Fruit fly (Drosophila melanogaster) whole organism, embryonic: ENCODE measurements around the gene kat-60L1.
A peak's percentile ranks its signal among the peaks of the same experiment; 100 is the strongest.

ENCODE experiments used
- Awh ChIP-seq: fragments of 200-800 bp; sonication (Bioruptor generic); IDR thresholded peaks from 2 replicates; pipeline ENCODE4, ENCODE4 v1.3.6; 2022; ENCODE audit warnings: missing biosample characterization, missing genetic modification characterization
- Bteb2 ChIP-seq: fragments of 200-800 bp; sonication (Bioruptor generic); optimal IDR thresholded peaks from 2 replicates; lab custom pipeline; 2016; ENCODE audit warnings: missing biosample characterization, missing genetic modification characterization
- CG10209 ChIP-seq: fragments of 200-800 bp; sonication (Bioruptor generic); optimal IDR thresholded peaks from 3 replicates; lab custom pipeline; 2017; ENCODE audit warnings: missing biosample characterization, mild to moderate bottlenecking, missing genetic modification characterization, missing genetic modification reagents
- CG10565 ChIP-seq: fragments of 200-800 bp; sonication (Bioruptor generic); optimal IDR thresholded peaks from 3 replicates; lab custom pipeline; 2016; ENCODE audit warnings: missing biosample characterization, mild to moderate bottlenecking, missing genetic modification characterization
- CG12769 ChIP-seq: fragments of 200-800 bp; sonication (Bioruptor generic); optimal IDR thresholded peaks from 2 replicates; lab custom pipeline; 2019; ENCODE audit warnings: missing biosample characterization, mild to moderate bottlenecking, missing genetic modification characterization, moderate library complexity
- CG13775 ChIP-seq: fragments of 200-800 bp; sonication (Bioruptor generic); optimal IDR thresholded peaks from 3 replicates; lab custom pipeline; 2017; ENCODE audit warnings: missing biosample characterization, mild to moderate bottlenecking, missing genetic modification characterization
- CG15073 ChIP-seq: fragments of 200-800 bp; sonication (Bioruptor generic); optimal IDR thresholded peaks from 2 replicates; lab custom pipeline; 2016; ENCODE audit warnings: missing biosample characterization, missing genetic modification characterization
- CG18011 ChIP-seq: fragments of 200-800 bp; sonication (Bioruptor generic); optimal IDR thresholded peaks from 2 replicates; lab custom pipeline; 2017; ENCODE audit warnings: missing biosample characterization, missing genetic modification characterization, mild to moderate bottlenecking, moderate library complexity, missing genotype
- CG3065 ChIP-seq: fragments of 200-800 bp; sonication (Bioruptor generic); optimal IDR thresholded peaks from 2 replicates; lab custom pipeline; 2016; ENCODE audit warnings: missing biosample characterization, missing genetic modification characterization
- CG34422 ChIP-seq: fragments of 200-800 bp; sonication (Bioruptor generic); IDR thresholded peaks from 3 replicates; pipeline ENCODE4 v1.3.6; 2022; ENCODE audit warnings: missing biosample characterization, missing genetic modification characterization
- CG3838 ChIP-seq: fragments of 200-800 bp; sonication (Bioruptor generic); optimal IDR thresholded peaks from 3 replicates; lab custom pipeline; 2016; ENCODE audit warnings: missing biosample characterization, missing genetic modification characterization
- CG4404 ChIP-seq: fragments of 200-800 bp; sonication (Bioruptor generic); IDR thresholded peaks from 2 replicates; pipeline ENCODE4 v1.3.6; 2022; ENCODE audit warnings: missing biosample characterization, missing genetic modification characterization
- CG6689 ChIP-seq: fragments of 200-800 bp; sonication (Bioruptor generic); IDR thresholded peaks from 2 replicates; pipeline ENCODE4 v1.3.6; 2022; ENCODE audit warnings: missing biosample characterization, missing genetic modification characterization
- D ChIP-seq, 2 experiments: fragments of 200-800 bp in 1 of 2; fragments of >200 bp in 1 of 2; sonication (Bioruptor generic) in 1 of 2; optimal IDR thresholded peaks; 2 replicates in 1 of 2; 3 replicates in 1 of 2; lab custom pipeline; 2017; ENCODE audit warnings: mild to moderate bottlenecking in 1 of 2, missing biosample characterization in 1 of 2, missing genetic modification characterization in 1 of 2, missing genetic modification reagents in 1 of 2
- Deaf1 ChIP-seq: fragments of 200-800 bp; optimal IDR thresholded peaks from 3 replicates; lab custom pipeline; 2019; ENCODE audit warnings: missing biosample characterization, mild to moderate bottlenecking, missing genetic modification characterization, moderate library complexity
- Dp ChIP-seq: fragments of 200-800 bp; sonication (Bioruptor generic); optimal IDR thresholded peaks from 2 replicates; lab custom pipeline; 2018; ENCODE audit warnings: missing biosample characterization, mild to moderate bottlenecking, missing genetic modification characterization, moderate library complexity
- Dref ChIP-seq: fragments of 200-800 bp; sonication (Bioruptor generic); IDR thresholded peaks from 2 replicates; pipeline ENCODE4 v1.3.6; 2022; ENCODE audit warnings: missing biosample characterization, missing genetic modification characterization
- Elba2 ChIP-seq: fragments of 200-800 bp; sonication (Bioruptor generic); optimal IDR thresholded peaks from 3 replicates; lab custom pipeline; 2016; ENCODE audit warnings: missing biosample characterization, missing genetic modification characterization
- HLH54F ChIP-seq: fragments of 200-800 bp; sonication (Bioruptor generic); optimal IDR thresholded peaks from 3 replicates; lab custom pipeline; 2016; ENCODE audit warnings: missing biosample characterization, missing genetic modification characterization
- Lhr ChIP-seq: fragments of 200-800 bp; sonication (Bioruptor generic); optimal IDR thresholded peaks from 3 replicates; lab custom pipeline; 2017; ENCODE audit warnings: mild to moderate bottlenecking, missing biosample characterization, missing genetic modification reagents, missing genetic modification characterization
- NC2β ChIP-seq: fragments of 200-800 bp; sonication (Bioruptor generic); optimal IDR thresholded peaks from 2 replicates; lab custom pipeline; 2016; ENCODE audit warnings: missing biosample characterization, missing genetic modification characterization
- Neu2 ChIP-seq: fragments of 200-800 bp; sonication (Bioruptor generic); optimal IDR thresholded peaks from 3 replicates; lab custom pipeline; 2016; ENCODE audit warnings: missing biosample characterization, missing genetic modification characterization, borderline replicate concordance
- Oli ChIP-seq: fragments of 200-800 bp; sonication (Bioruptor generic); optimal IDR thresholded peaks from 2 replicates; lab custom pipeline; 2018; ENCODE audit warnings: missing biosample characterization, mild to moderate bottlenecking, missing genetic modification characterization, moderate library complexity
- Opbp ChIP-seq: fragments of 200-800 bp; sonication (Bioruptor generic); IDR thresholded peaks from 3 replicates; pipeline ENCODE4 v1.3.6; 2022; ENCODE audit warnings: missing biosample characterization, missing genetic modification characterization; ENCODE audit not compliant: partially characterized antibody
- PHDP ChIP-seq: fragments of 200-800 bp; sonication (Bioruptor generic); optimal IDR thresholded peaks from 3 replicates; lab custom pipeline; 2018; ENCODE audit warnings: missing biosample characterization, mild to moderate bottlenecking, missing genetic modification characterization, moderate library complexity
- Rx ChIP-seq: fragments of 200-800 bp; sonication (Bioruptor generic); IDR thresholded peaks from 2 replicates; pipeline ENCODE4 v1.3.6; 2022; ENCODE audit warnings: missing biosample characterization, missing genetic modification characterization
- Scr ChIP-seq: fragments of 200-800 bp; sonication (Bioruptor generic); IDR thresholded peaks from 2 replicates; pipeline ENCODE4 v1.3.6; 2022; ENCODE audit warnings: missing biosample characterization, missing genetic modification characterization; ENCODE audit not compliant: partially characterized antibody
- Sox100B ChIP-seq: fragments of 200-800 bp; sonication (Bioruptor generic); optimal IDR thresholded peaks from 3 replicates; lab custom pipeline; 2018; ENCODE audit warnings: missing biosample characterization, mild to moderate bottlenecking, missing genetic modification characterization
- Sox102F ChIP-seq: fragments of 200-800 bp; sonication (Bioruptor generic); optimal IDR thresholded peaks from 2 replicates; lab custom pipeline; 2018; ENCODE audit warnings: missing biosample characterization, mild to moderate bottlenecking, missing genetic modification characterization, moderate library complexity
- TFAM ChIP-seq: fragments of 200-800 bp; sonication (Bioruptor generic); optimal IDR thresholded peaks from 2 replicates; lab custom pipeline; 2017; ENCODE audit warnings: missing biosample characterization, missing genetic modification characterization, inconsistent platforms
- ara ChIP-seq: fragments of 200-800 bp; sonication (Bioruptor generic); IDR thresholded peaks from 2 replicates; pipeline ENCODE4 v1.3.6; 2022; ENCODE audit warnings: missing biosample characterization, missing genetic modification characterization
- br ChIP-seq: fragments of >200 bp; optimal IDR thresholded peaks from 2 replicates; lab custom pipeline; 2017
- cg ChIP-seq: fragments of 200-800 bp; sonication (Bioruptor generic); optimal IDR thresholded peaks from 3 replicates; lab custom pipeline; 2019; ENCODE audit warnings: missing biosample characterization, mild to moderate bottlenecking, missing genetic modification characterization, moderate library complexity
- chn ChIP-seq: fragments of 200-800 bp; sonication (Bioruptor generic); optimal IDR thresholded peaks from 2 replicates; lab custom pipeline; 2016; ENCODE audit warnings: missing biosample characterization, missing genetic modification characterization
- ci ChIP-seq: fragments of 200-800 bp; sonication (Bioruptor generic); IDR thresholded peaks from 3 replicates; pipeline ENCODE4 v1.3.6; 2022; ENCODE audit warnings: missing biosample characterization, missing genetic modification characterization
- fru ChIP-seq: fragments of >200 bp; optimal IDR thresholded peaks from 2 replicates; lab custom pipeline; 2017
- ftz-f1 ChIP-seq: fragments of 200-800 bp; sonication (Bioruptor generic); optimal IDR thresholded peaks from 2 replicates; lab custom pipeline; 2016; ENCODE audit warnings: missing biosample characterization, missing genetic modification characterization
- hb ChIP-seq: fragments of 200-800 bp; sonication (Bioruptor generic); IDR thresholded peaks from 3 replicates; pipeline ENCODE4 v1.3.6; 2022; ENCODE audit warnings: missing biosample characterization, missing genetic modification characterization; ENCODE audit not compliant: partially characterized antibody
- odd ChIP-seq: fragments of 200-800 bp; sonication (Bioruptor generic); optimal IDR thresholded peaks from 2 replicates; lab custom pipeline; 2017; ENCODE audit warnings: missing biosample characterization, mild to moderate bottlenecking, missing genetic modification characterization
- p53 ChIP-seq: fragments of 200-800 bp; sonication (Bioruptor generic); optimal IDR thresholded peaks from 2 replicates; lab custom pipeline; 2016; ENCODE audit warnings: missing biosample characterization, missing genetic modification characterization
- ranshi ChIP-seq: fragments of 200-800 bp; sonication (Bioruptor generic); IDR thresholded peaks from 2 replicates; pipeline ENCODE4 v1.3.6; 2022; ENCODE audit warnings: missing biosample characterization, missing genetic modification characterization
- rib ChIP-seq: fragments of 200-800 bp; sonication (Bioruptor generic); IDR thresholded peaks from 2 replicates; pipeline ENCODE4 v1.3.6; 2022; ENCODE audit warnings: missing biosample characterization, missing genetic modification characterization
- slou ChIP-seq: fragments of 200-800 bp; sonication (Bioruptor generic); optimal IDR thresholded peaks from 3 replicates; lab custom pipeline; 2016; ENCODE audit warnings: missing biosample characterization, missing genetic modification characterization
- sqz ChIP-seq: fragments of 200-800 bp; sonication (Bioruptor generic); optimal IDR thresholded peaks from 3 replicates; lab custom pipeline; 2018; ENCODE audit warnings: missing biosample characterization, mild to moderate bottlenecking, missing genetic modification characterization
- tio ChIP-seq: fragments of 200-800 bp; sonication (Bioruptor generic); optimal IDR thresholded peaks from 2 replicates; lab custom pipeline; 2017; ENCODE audit warnings: missing biosample characterization, missing genetic modification characterization, inconsistent platforms
- tna ChIP-seq: fragments of 200-800 bp; sonication (Bioruptor generic); IDR thresholded peaks from 2 replicates; pipeline ENCODE4 v1.3.6; 2022; ENCODE audit warnings: missing biosample characterization, missing genetic modification characterization; ENCODE audit not compliant: partially characterized antibody
- wek ChIP-seq: fragments of 200-800 bp; sonication (Bioruptor generic); optimal IDR thresholded peaks from 3 replicates; lab custom pipeline; 2018; ENCODE audit warnings: missing biosample characterization, mild to moderate bottlenecking, missing genetic modification characterization, moderate library complexity
- wor ChIP-seq: fragments of 200-800 bp; sonication (Bioruptor generic); IDR thresholded peaks from 2 replicates; pipeline ENCODE4 v1.3.6; 2022; ENCODE audit warnings: missing biosample characterization, missing genetic modification characterization
- zf30C ChIP-seq: fragments of 200-800 bp; sonication (Bioruptor generic); optimal IDR thresholded peaks from 3 replicates; lab custom pipeline; 2018; ENCODE audit warnings: missing biosample characterization, mild to moderate bottlenecking, missing genetic modification characterization

kat-60L1 gene

dm6 chr3R:5742278-5743196, 39.0 kb upstream of the kat-60L1 start, which contains the start of the genes Sym and Madm (continued):
- peak; percentile 51 for TF ChIP-seq CG13775 (GFP tag; lab: Kevin White, UChicago)
- no peak for TF ChIP-seq CG4404 (GFP tag; lab: Robert Waterston, UW)
- peak; percentile 20 for TF ChIP-seq Bteb2
- no peak for TF ChIP-seq CG6689 (GFP tag; lab: Robert Waterston, UW)
- TF ChIP-seq Sox100B (GFP tag; lab: Kevin White, UChicago), result no peak
- TF ChIP-seq Scr (GFP tag; lab: Robert Waterston, UW), result peak; percentile 90
- peak; percentile 73; the same call in 2 of the 3 replicates for TF ChIP-seq Opbp (GFP tag; lab: Robert Waterston, UW)
- no peak for TF ChIP-seq CG3838 (GFP tag; lab: Kevin White, UChicago)
- no peak for TF ChIP-seq CG10209 (GFP tag; lab: Kevin White, UChicago)
- TF ChIP-seq NC2β, result peak; percentile 18
- no peak for TF ChIP-seq Oli (tag; lab: Kevin White, UChicago)
- no peak for TF ChIP-seq rib
- no peak for TF ChIP-seq Lhr (GFP tag; lab: Kevin White, UChicago)
- peak; percentile 81 for TF ChIP-seq Dref (GFP tag; lab: Robert Waterston, UW)
- TF ChIP-seq D (optimal IDR thresholded peaks at IDR 0.05; lab: Kevin White, UChicago), result no peak
- TF ChIP-seq D (GFP tag; optimal IDR thresholded peaks at IDR 0.05; lab: Kevin White, UChicago), result no peak
- TF ChIP-seq tna, result peak; percentile 56; the same call in 1 of the 2 replicates
- no peak for TF ChIP-seq Sox102F
- TF ChIP-seq Neu2 (GFP tag; lab: Kevin White, UChicago), result peak; percentile 7
- no peak for TF ChIP-seq zf30C (GFP tag; lab: Kevin White, UChicago)
- no peak for TF ChIP-seq sqz (GFP tag; lab: Kevin White, UChicago)
- no peak for TF ChIP-seq Rx (GFP tag; lab: Robert Waterston, UW)
- no peak for TF ChIP-seq CG12769
- TF ChIP-seq fru (lab: Kevin White, UChicago), result no peak
- peak; percentile 39 for TF ChIP-seq Elba2 (GFP tag; lab: Kevin White, UChicago)
- no peak for TF ChIP-seq wor
- no peak for TF ChIP-seq ftz-f1 (GFP tag; lab: Kevin White, UChicago)
- no peak for TF ChIP-seq br (lab: Kevin White, UChicago)
- TF ChIP-seq CG18011 (GFP tag; lab: Kevin White, UChicago), result peak; percentile 33
- no peak for TF ChIP-seq ara (GFP tag; lab: Robert Waterston, UW)
- TF ChIP-seq CG34422 (GFP tag; lab: Robert Waterston, UW), result 0 out of 3 replicates have a peak, but pooled peaks have one; percentile 41
- no peak for TF ChIP-seq CG3065 (GFP tag; lab: Kevin White, UChicago)
- TF ChIP-seq Deaf1 (tag; lab: Kevin White, UChicago), result no peak
- TF ChIP-seq HLH54F (GFP tag; lab: Kevin White, UChicago), result peak; percentile 69
- TF ChIP-seq ranshi (GFP tag; lab: Robert Waterston, UW), result no peak
- TF ChIP-seq CG10565, result no peak
- TF ChIP-seq chn (GFP tag; lab: Kevin White, UChicago), result peak; percentile 5
- TF ChIP-seq wek (GFP tag; lab: Kevin White, UChicago), result no peak
- TF ChIP-seq odd (GFP tag; lab: Kevin White, UChicago), result no peak
- no peak for TF ChIP-seq CG15073 (GFP tag; lab: Kevin White, UChicago)
- peak; percentile 86 for TF ChIP-seq cg
- TF ChIP-seq PHDP (tag; lab: Kevin White, UChicago), result peak; percentile 31
- TF ChIP-seq p53 (GFP tag; lab: Kevin White, UChicago), result no peak
- no peak for TF ChIP-seq slou (GFP tag; lab: Kevin White, UChicago)
- no peak for TF ChIP-seq ci (GFP tag; lab: Robert Waterston, UW)
- TF ChIP-seq Dp (GFP tag; lab: Kevin White, UChicago), result peak; percentile 29
- TF ChIP-seq hb (GFP tag; lab: Robert Waterston, UW), result peak; percentile 88
- TF ChIP-seq Awh (GFP tag; lab: Robert Waterston, UW), result no peak
- TF ChIP-seq TFAM, result no peak
- no peak for TF ChIP-seq tio (GFP tag; lab: Kevin White, UChicago)
